Fruit fly (Drosophila melanogaster): ENCODE data around the gene ase.

Gene ase

DNA sequence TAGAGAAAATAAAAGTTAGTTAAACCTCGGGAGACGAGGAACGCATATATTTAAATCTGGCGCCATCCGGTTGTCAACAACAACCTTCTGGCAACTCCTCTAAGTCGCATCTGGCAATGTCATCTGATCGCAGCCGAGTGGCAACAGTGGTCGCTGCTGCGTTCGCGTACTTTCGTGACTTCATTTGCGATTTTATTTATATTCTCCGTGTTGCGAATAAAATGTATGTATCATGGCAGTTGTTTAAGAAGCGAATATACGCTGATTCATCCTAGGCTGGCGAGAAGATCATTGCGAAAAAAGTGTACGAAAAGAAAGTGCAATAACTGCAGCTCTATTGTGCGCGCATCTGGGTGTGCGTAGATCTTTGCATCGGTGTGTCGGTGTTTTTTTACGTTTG, 35.8 kb downstream of the ase start, which contains the start of gene svr (continued):
- no peak for TF ChIP-seq lov (optimal IDR thresholded peaks at IDR 0.05)
- no peak for TF ChIP-seq lov (GFP tag; IDR thresholded peaks at IDR 0.05)
- no peak for TF ChIP-seq Dip2 (GFP tag; IDR thresholded peaks at IDR 0.05)
- TF ChIP-seq Ssrp (tag; optimal IDR thresholded peaks at IDR 0.05) = no peak
- no peak for TF ChIP-seq ara (GFP tag; IDR thresholded peaks at IDR 0.05)
- TF ChIP-seq CG34224 (GFP tag; IDR thresholded peaks at IDR 0.05; ENCODE audit: partially characterized antibody) = no peak
- TF ChIP-seq CG6175 (GFP tag; IDR thresholded peaks at IDR 0.05) = no peak
- no peak for TF ChIP-seq klu (GFP tag; IDR thresholded peaks at IDR 0.05)
- TF ChIP-seq CG17829 (tag; optimal IDR thresholded peaks at IDR 0.05) = no peak
- no peak for TF ChIP-seq CG12942 (GFP tag; optimal IDR thresholded peaks at IDR 0.05)
- TF ChIP-seq Doc2 (GFP tag; IDR thresholded peaks at IDR 0.05) = no peak
- TF ChIP-seq CG10267 (tag; optimal IDR thresholded peaks at IDR 0.05) = peak; percentile 37
- TF ChIP-seq otp (GFP tag; IDR thresholded peaks at IDR 0.05) = no peak
- no peak for TF ChIP-seq wdn (GFP tag; IDR thresholded peaks at IDR 0.05)
- TF ChIP-seq Adf1 (GFP tag; IDR thresholded peaks at IDR 0.05) = peak; percentile 77
- TF ChIP-seq CG43689 (GFP tag; IDR thresholded peaks at IDR 0.05) = no peak
- no peak for TF ChIP-seq ranshi (GFP tag; IDR thresholded peaks at IDR 0.05)
- peak; percentile 75 for TF ChIP-seq pzg (GFP tag; optimal IDR thresholded peaks at IDR 0.05)
- TF ChIP-seq Nf-YB (GFP tag; optimal IDR thresholded peaks at IDR 0.05) = no peak
- no peak for TF ChIP-seq ssp (GFP tag; IDR thresholded peaks at IDR 0.05)
- no peak for TF ChIP-seq scrt (GFP tag; optimal IDR thresholded peaks at IDR 0.05)
- no peak for TF ChIP-seq exex (tag; optimal IDR thresholded peaks at IDR 0.05)
- no peak for TF ChIP-seq CG13894 (tag; optimal IDR thresholded peaks at IDR 0.05)
- TF ChIP-seq Aef1 (GFP tag; IDR thresholded peaks at IDR 0.05) = no peak
- TF ChIP-seq Mad (GFP tag; optimal IDR thresholded peaks at IDR 0.05) = no peak
- TF ChIP-seq CG31224 (GFP tag; IDR thresholded peaks at IDR 0.05) = no peak
- TF ChIP-seq CG3995 (GFP tag; optimal IDR thresholded peaks at IDR 0.05) = peak; percentile 89
- no peak for TF ChIP-seq CG11398 (GFP tag; optimal IDR thresholded peaks at IDR 0.05)
- no peak for TF ChIP-seq sqz (GFP tag; optimal IDR thresholded peaks at IDR 0.05)
- peak; percentile 39 for TF ChIP-seq Scr (GFP tag; IDR thresholded peaks at IDR 0.05; ENCODE audit: partially characterized antibody)
- TF ChIP-seq bsh (GFP tag; optimal IDR thresholded peaks at IDR 0.05) = no peak
- no peak for TF ChIP-seq Spps (tag; optimal IDR thresholded peaks at IDR 0.05)
- TF ChIP-seq Bteb2 (GFP tag; optimal IDR thresholded peaks at IDR 0.05) = no peak
- no peak for TF ChIP-seq Hmr (GFP tag; optimal IDR thresholded peaks at IDR 0.05)
- no peak for TF ChIP-seq CG10321 (GFP tag; IDR thresholded peaks at IDR 0.05)
- no peak for TF ChIP-seq CG10209 (GFP tag; optimal IDR thresholded peaks at IDR 0.05)
- TF ChIP-seq br (optimal IDR thresholded peaks at IDR 0.05) = no peak
- peak; percentile 12 for TF ChIP-seq CG11504 (tag; optimal IDR thresholded peaks at IDR 0.05)
- TF ChIP-seq Gug (GFP tag; IDR thresholded peaks at IDR 0.05) = no peak
- no peak for TF ChIP-seq HLH3B (GFP tag; IDR thresholded peaks at IDR 0.05)
- TF ChIP-seq dati (GFP tag; IDR thresholded peaks at IDR 0.05) = no peak
- TF ChIP-seq shn (GFP tag; optimal IDR thresholded peaks at IDR 0.05) = no peak
- TF ChIP-seq CG15479 (GFP tag; optimal IDR thresholded peaks at IDR 0.05) = no peak
- no peak for TF ChIP-seq grn (GFP tag; optimal IDR thresholded peaks at IDR 0.05)
- TF ChIP-seq Atf-2 (GFP tag; optimal IDR thresholded peaks at IDR 0.05) = no peak
- no peak for TF ChIP-seq tin (GFP tag; optimal IDR thresholded peaks at IDR 0.05)
- TF ChIP-seq Awh (GFP tag; IDR thresholded peaks at IDR 0.05) = no peak
- TF ChIP-seq ase (GFP tag; IDR thresholded peaks at IDR 0.05) = no peak
- TF ChIP-seq CG7987 (GFP tag; optimal IDR thresholded peaks at IDR 0.05) = no peak
- no peak for TF ChIP-seq jumu (GFP tag; optimal IDR thresholded peaks at IDR 0.05)
- TF ChIP-seq CG3281 (GFP tag; optimal IDR thresholded peaks at IDR 0.05) = no peak
- no peak for TF ChIP-seq eve (GFP tag; optimal IDR thresholded peaks at IDR 0.05)
- no peak for TF ChIP-seq CG6683 (GFP tag; optimal IDR thresholded peaks at IDR 0.05)
- TF ChIP-seq Usf (GFP tag; optimal IDR thresholded peaks at IDR 0.05) = no peak

Measured in whole organism, embryonic.